Fruit fly (Drosophila melanogaster) whole organism, wandering third instar larva: Measurements from ENCODE around the gene DCX-EMAP.

Source experiments
- Abd-B ChIP-seq: fragments of >200 bp; optimal IDR thresholded peaks from 2 replicates; lab custom pipeline; 2017; ENCODE audit warnings: missing biosample characterization, missing genetic modification characterization
- CG32264 ChIP-seq: fragments of 200-800 bp; sonication (Bioruptor generic); optimal IDR thresholded peaks from 2 replicates; lab custom pipeline; 2016; ENCODE audit warnings: missing biosample characterization, missing genetic modification characterization
- CG9705 ChIP-seq: fragments of 200-800 bp; sonication (Bioruptor generic); optimal IDR thresholded peaks from 2 replicates; lab custom pipeline; 2018; ENCODE audit warnings: missing biosample characterization, mild to moderate bottlenecking, missing genetic modification characterization
- CrebA ChIP-seq: fragments of 200-800 bp; sonication (Bioruptor generic); optimal IDR thresholded peaks from 2 replicates; lab custom pipeline; 2016; ENCODE audit warnings: missing biosample characterization, mild to moderate bottlenecking, missing genetic modification characterization, borderline replicate concordance
- Dfd ChIP-seq: fragments of >200 bp; optimal IDR thresholded peaks from 2 replicates; lab custom pipeline; 2017; ENCODE audit warnings: missing biosample characterization, missing genetic modification characterization
- Dif ChIP-seq: fragments of 200-275, 200-300 bp; sonication (Bioruptor generic); optimal IDR thresholded peaks from 2 replicates; lab custom pipeline; 2018; ENCODE audit warnings: missing biosample characterization, missing genetic modification characterization; ENCODE audit not compliant: partially characterized antibody
- GATAd ChIP-seq: sonication (Bioruptor generic); optimal IDR thresholded peaks from 2 replicates; lab custom pipeline; 2016; ENCODE audit warnings: missing biosample characterization, missing genetic modification characterization
- Hnf4 ChIP-seq: fragments of 200-800 bp; sonication (Bioruptor generic); optimal IDR thresholded peaks from 2 replicates; lab custom pipeline; 2016; ENCODE audit warnings: missing biosample characterization, mild to moderate bottlenecking, missing genetic modification characterization
- Hr78 ChIP-seq: fragments of >200 bp; optimal IDR thresholded peaks from 2 replicates; lab custom pipeline; 2017; ENCODE audit warnings: missing biosample characterization, missing genetic modification characterization
- Hr83 ChIP-seq: fragments of 200-300 bp; sonication (Bioruptor generic); optimal IDR thresholded peaks from 2 replicates; lab custom pipeline; 2016; ENCODE audit warnings: missing biosample characterization, mild to moderate bottlenecking, missing genetic modification characterization, moderate library complexity; ENCODE audit not compliant: poor library complexity, severe bottlenecking
- Jra ChIP-seq: sonication (Bioruptor generic); optimal IDR thresholded peaks from 2 replicates; lab custom pipeline; 2016; ENCODE audit warnings: missing biosample characterization, missing genetic modification characterization
- Myc ChIP-seq: fragments of >200 bp; optimal IDR thresholded peaks from 2 replicates; lab custom pipeline; 2017
- OdsH ChIP-seq: fragments of 200-800 bp; sonication (Bioruptor generic); optimal IDR thresholded peaks from 2 replicates; lab custom pipeline; 2016; ENCODE audit warnings: missing biosample characterization, mild to moderate bottlenecking, missing genetic modification characterization
- Sp1 ChIP-seq: fragments of 200-800 bp; sonication (Bioruptor generic); optimal IDR thresholded peaks from 3 replicates; lab custom pipeline; 2019; ENCODE audit warnings: missing biosample characterization, mild to moderate bottlenecking, missing genetic modification characterization, moderate library complexity
- Vsx2 ChIP-seq: fragments of 200-300, 225-300 bp; sonication (Bioruptor generic); optimal IDR thresholded peaks from 2 replicates; lab custom pipeline; 2018; ENCODE audit warnings: missing biosample characterization, missing genetic modification characterization; ENCODE audit not compliant: partially characterized antibody
- br ChIP-seq: fragments of 200-800 bp; sonication (Bioruptor generic); optimal IDR thresholded peaks from 2 replicates; lab custom pipeline; 2016; ENCODE audit warnings: missing biosample characterization, missing genetic modification characterization
- brk ChIP-seq: fragments of 200-800 bp; sonication (Bioruptor generic); optimal IDR thresholded peaks from 2 replicates; lab custom pipeline; 2016; ENCODE audit warnings: missing biosample characterization, mild to moderate bottlenecking, missing genetic modification characterization
- dl ChIP-seq, 2 experiments: fragments of 175-275, 200-275 bp in 1 of 2; fragments of 200-275 bp in 1 of 2; sonication (Bioruptor generic); optimal IDR thresholded peaks; lab custom pipeline; 2018; ENCODE audit warnings: mild to moderate bottlenecking in 2 of 2, missing biosample characterization in 2 of 2, missing genetic modification characterization in 2 of 2, moderate library complexity in 2 of 2; ENCODE audit not compliant: partially characterized antibody in 2 of 2, insufficient read depth in 1 of 2
- dmrt93B ChIP-seq: fragments of 200-800 bp; sonication (Bioruptor generic); optimal IDR thresholded peaks from 2 replicates; lab custom pipeline; 2018; ENCODE audit warnings: missing biosample characterization, mild to moderate bottlenecking, missing genetic modification characterization
- dsf ChIP-seq: sonication (Bioruptor generic); optimal IDR thresholded peaks from 2 replicates; lab custom pipeline; 2016; ENCODE audit warnings: missing biosample characterization, missing genetic modification characterization, borderline replicate concordance
- ey ChIP-seq: fragments of 200-800 bp; sonication (Bioruptor generic); optimal IDR thresholded peaks from 2 replicates; lab custom pipeline; 2016; ENCODE audit warnings: missing biosample characterization, missing genetic modification characterization
- foxo ChIP-seq, 2 experiments: fragments of 200-800 bp; sonication (Bioruptor generic); optimal IDR thresholded peaks; 2 replicates in 1 of 2; 3 replicates in 1 of 2; lab custom pipeline; 2016 to 2017; ENCODE audit warnings: missing biosample characterization in 2 of 2, missing genetic modification characterization in 2 of 2
- fru ChIP-seq: fragments of 200-800 bp; sonication (Bioruptor generic); optimal IDR thresholded peaks from 3 replicates; lab custom pipeline; 2016; ENCODE audit warnings: missing biosample characterization, mild to moderate bottlenecking, missing genetic modification characterization
- jim ChIP-seq: fragments of 175-275, 200-325 bp; sonication (Bioruptor generic); optimal IDR thresholded peaks from 2 replicates; lab custom pipeline; 2016; ENCODE audit warnings: missing biosample characterization, mild to moderate bottlenecking, missing genetic modification characterization
- psq ChIP-seq: fragments of 200-800 bp; sonication (Bioruptor generic); optimal IDR thresholded peaks from 3 replicates; lab custom pipeline; 2017; ENCODE audit warnings: missing biosample characterization, mild to moderate bottlenecking, missing genetic modification characterization, moderate library complexity
- rgr ChIP-seq: fragments of 200-800 bp; sonication (Bioruptor generic); optimal IDR thresholded peaks from 3 replicates; lab custom pipeline; 2016; ENCODE audit warnings: missing biosample characterization, mild to moderate bottlenecking, missing genetic modification characterization
- sage ChIP-seq: fragments of 200-800 bp; sonication (Bioruptor generic); optimal IDR thresholded peaks from 2 replicates; lab custom pipeline; 2016; ENCODE audit warnings: missing biosample characterization, mild to moderate bottlenecking, missing genetic modification characterization
- sv ChIP-seq: fragments of 200-800 bp; sonication (Bioruptor generic); optimal IDR thresholded peaks from 3 replicates; lab custom pipeline; 2016; ENCODE audit warnings: missing biosample characterization, missing genetic modification characterization
- usp ChIP-seq: fragments of >200 bp; optimal IDR thresholded peaks from 2 replicates; lab custom pipeline; 2017; ENCODE audit warnings: missing biosample characterization, missing genetic modification characterization
- woc ChIP-seq: sonication (Bioruptor generic); optimal IDR thresholded peaks from 2 replicates; lab custom pipeline; 2016; ENCODE audit warnings: missing biosample characterization, mild to moderate bottlenecking, missing genetic modification characterization

DCX-EMAP gene

dm6 chr3L:14903505-14903904 is at the start of gene DCX-EMAP:
DCX-EMAP (plus strand) TSS chr3L:14903805.
- TF ChIP-seq dsf (GFP tag; lab: Kevin White, UChicago) (no peak), OdsH (GFP tag; lab: Kevin White, UChicago) (no peak), Jra (GFP tag; lab: Kevin White, UChicago) (no peak), Abd-B (GFP tag; lab: Kevin White, UChicago) (no peak)

- TF ChIP-seq Myc, result no peak
- TF ChIP-seq foxo (GFP tag; optimal IDR thresholded peaks at IDR 0.05; lab: Kevin White, UChicago), result no peak
- TF ChIP-seq Dfd (GFP tag; lab: Kevin White, UChicago), result peak; percentile 94
- TF ChIP-seq br (GFP tag; lab: Kevin White, UChicago), result no peak
- TF ChIP-seq, all 38 proteins: peak for 1
Measured at dm6 chr3L:14875608-14876007, 28.0 kb upstream of the DCX-EMAP start.

dm6 chr3L:14894316-14894715 is 9.3 kb upstream of the DCX-EMAP start, which contains the start of gene CG34245:
CG34245 (minus strand) TSS chr3L:14894416.
- TF ChIP-seq CG32264 (GFP tag; lab: Kevin White, UChicago) (no peak), dmrt93B (GFP tag; lab: Kevin White, UChicago) (no peak), jim (GFP tag; lab: Kevin White, UChicago) (no peak), Hr83 (GFP tag; lab: Kevin White, UChicago) (no peak), Abd-B (GFP tag; lab: Kevin White, UChicago) (no peak), usp (GFP tag; lab: Kevin White, UChicago) (no peak), woc (no peak), foxo (GFP tag; optimal IDR thresholded peaks at IDR 0.05; lab: Kevin White, UChicago) (no peak), CG9705 (no peak), Vsx2 (no peak)
- TF ChIP-seq, all 38 proteins: peak for 0

- TF ChIP-seq OdsH (GFP tag; lab: Kevin White, UChicago) (no peak), Hnf4 (GFP tag; lab: Kevin White, UChicago) (no peak), CG32264 (GFP tag; lab: Kevin White, UChicago) (no peak), dmrt93B (GFP tag; lab: Kevin White, UChicago) (no peak), Hr78 (GFP tag; lab: Kevin White, UChicago) (no peak), ey (GFP tag; lab: Kevin White, UChicago) (no peak), fru (GFP tag; lab: Kevin White, UChicago) (no peak), rgr (GFP tag; lab: Kevin White, UChicago) (no peak), brk (GFP tag; lab: Kevin White, UChicago) (no peak), jim (GFP tag; lab: Kevin White, UChicago) (no peak), Vsx2 (no peak), GATAd (no peak), foxo (GFP tag; optimal IDR thresholded peaks at IDR 0.05; lab: Kevin White, UChicago) (no peak), CG9705 (no peak), psq (no peak), Dif (GFP tag; lab: Kevin White, UChicago) (no peak), sv (no peak), br (GFP tag; lab: Kevin White, UChicago) (no peak), Jra (GFP tag; lab: Kevin White, UChicago) (no peak)
Measured at dm6 chr3L:14925602-14926001, 22.0 kb downstream of the DCX-EMAP start.

dm6 chr3L:14942769-14943168 is 39.2 kb downstream of the DCX-EMAP start:
- TF ChIP-seq Myc (peak; percentile 35), rgr (GFP tag; lab: Kevin White, UChicago) (no peak), CrebA (GFP tag; lab: Kevin White, UChicago) (no peak), br (GFP tag; lab: Kevin White, UChicago) (no peak)

dm6 chr3L:14944231-14944630 is 40.6 kb downstream of the DCX-EMAP start, which contains the start of gene CG13465:
CG13465 (minus strand) TSS chr3L:14944331.
- TF ChIP-seq GATAd (no peak), usp (GFP tag; lab: Kevin White, UChicago) (no peak), sage (GFP tag; lab: Kevin White, UChicago) (no peak), Sp1 (GFP tag; lab: Kevin White, UChicago) (no peak), dl (GFP tag; optimal IDR thresholded peaks at IDR 0.05; lab: Kevin White, UChicago; ENCODE audit: insufficient read depth in 1 of 2, partially characterized antibody in 2 of 2) (no peak), psq (no peak), foxo (GFP tag; optimal IDR thresholded peaks at IDR 0.05; lab: Kevin White, UChicago) (no peak), CG9705 (no peak), rgr (GFP tag; lab: Kevin White, UChicago) (no peak), Abd-B (GFP tag; lab: Kevin White, UChicago) (no peak), sv (no peak)
